Fruit fly (Drosophila melanogaster) whole organism, prepupa: ENCODE data around the gene CG31176.

Experiments used
- CG10669 ChIP-seq: fragments of 200-800 bp; sonication (Bioruptor generic); optimal IDR thresholded peaks from 3 replicates; lab custom pipeline; 2018; ENCODE audit warnings: missing biosample characterization, mild to moderate bottlenecking, missing genetic modification characterization, moderate library complexity
- CG16779 ChIP-seq: fragments of 200-800 bp; sonication (Bioruptor generic); optimal IDR thresholded peaks from 3 replicates; lab custom pipeline; 2017; ENCODE audit warnings: missing biosample characterization, mild to moderate bottlenecking, missing genetic modification characterization
- Ets21C ChIP-seq: fragments of 200-800 bp; sonication (Bioruptor generic); optimal IDR thresholded peaks from 3 replicates; lab custom pipeline; 2016; ENCODE audit warnings: missing biosample characterization, missing genetic modification characterization
- Lpt ChIP-seq: fragments of 200-800 bp; sonication (Bioruptor generic); optimal IDR thresholded peaks from 3 replicates; lab custom pipeline; 2016; ENCODE audit warnings: missing biosample characterization, missing genetic modification characterization
- Sox102F ChIP-seq: fragments of 200-800 bp; sonication (Bioruptor generic); optimal IDR thresholded peaks from 2 replicates; lab custom pipeline; 2016; ENCODE audit warnings: missing biosample characterization, mild to moderate bottlenecking, missing genetic modification characterization
- Sox14 ChIP-seq: fragments of 200-800 bp; sonication (Bioruptor generic); optimal IDR thresholded peaks from 3 replicates; lab custom pipeline; 2016; ENCODE audit warnings: missing biosample characterization, missing genetic modification characterization
- dac ChIP-seq: fragments of 200-800 bp; sonication (Bioruptor generic); optimal IDR thresholded peaks from 2 replicates; lab custom pipeline; 2017; ENCODE audit warnings: missing biosample characterization, mild to moderate bottlenecking, missing genetic modification characterization
- dsx ChIP-seq: fragments of 200-800 bp; optimal IDR thresholded peaks from 3 replicates; lab custom pipeline; 2019; ENCODE audit warnings: missing biosample characterization, mild to moderate bottlenecking, missing genetic modification characterization, moderate library complexity; ENCODE audit not compliant: poor library complexity, severe bottlenecking
- eg ChIP-seq: fragments of 200-800 bp; sonication (Bioruptor generic); IDR thresholded peaks from 3 replicates; pipeline ENCODE4 v1.3.6; 2022; ENCODE audit warnings: missing biosample characterization, missing genetic modification characterization

DNA sequence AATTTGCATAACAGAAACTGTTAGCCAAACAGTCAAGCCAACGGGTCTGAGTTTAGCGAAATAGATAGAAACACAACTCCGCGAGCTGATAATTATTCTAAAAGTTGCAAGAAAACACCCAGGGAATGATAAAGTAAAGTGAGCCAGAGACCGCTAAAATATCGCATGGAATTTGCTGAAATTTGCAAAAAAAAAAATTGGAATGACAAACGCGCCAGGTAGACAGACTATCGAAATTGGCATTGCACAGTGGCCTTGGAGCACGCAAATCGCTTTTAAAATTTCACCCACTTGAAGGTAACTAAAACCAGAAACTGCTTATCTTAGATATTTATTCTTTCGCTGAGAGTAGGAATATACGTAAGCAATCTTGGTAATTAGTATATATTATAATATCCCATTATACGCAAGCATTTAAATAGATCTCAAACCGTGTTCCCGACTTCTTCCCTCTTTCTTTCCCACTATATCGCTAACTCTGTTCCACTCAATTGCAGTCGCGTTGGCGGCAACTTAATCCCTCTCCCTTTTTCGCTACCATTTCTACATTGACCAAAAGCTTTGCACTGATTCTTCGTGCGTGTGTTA lies 91.2 kb downstream of the CG31176 start:
- TF ChIP-seq dsx: no peak
- no peak for TF ChIP-seq dac (GFP tag; lab: Kevin White, UChicago)
- TF ChIP-seq Sox102F: no peak
- no peak for TF ChIP-seq CG16779 (tag; lab: Kevin White, UChicago)
- 0 out of 3 replicates have a peak, but pooled peaks have one; percentile 15 for TF ChIP-seq eg
- TF ChIP-seq Sox14 (GFP tag; lab: Kevin White, UChicago): no peak
- TF ChIP-seq CG10669 (GFP tag; lab: Kevin White, UChicago): no peak
- TF ChIP-seq Ets21C: no peak
- TF ChIP-seq Lpt (GFP tag; lab: Kevin White, UChicago): no peak
